Fruit fly (Drosophila melanogaster) whole organism, embryonic: ENCODE results near the gene Mkk4.

Source experiments
- E2f2 ChIP-seq: fragments of 200-800 bp; sonication (Bioruptor generic); IDR thresholded peaks from 2 replicates; pipeline ENCODE4 v1.3.6; 2022; ENCODE audit warnings: missing biosample characterization, missing genetic modification characterization
- ap ChIP-seq: fragments of 200-800 bp; sonication (Bioruptor generic); IDR thresholded peaks from 2 replicates; pipeline ENCODE4 v1.3.6; 2022; ENCODE audit warnings: missing biosample characterization, missing genetic modification characterization
- dpn ChIP-seq, 2 experiments: fragments of 200-800 bp; sonication (Bioruptor generic); optimal IDR thresholded peaks; 3 replicates each; lab custom pipeline; 2016; ENCODE audit warnings: missing biosample characterization in 2 of 2, missing genetic modification characterization in 2 of 2
- slbo ChIP-seq: fragments of 200-800 bp; sonication (Bioruptor generic); IDR thresholded peaks from 2 replicates; pipeline ENCODE4 v1.3.6; 2022; ENCODE audit warnings: missing biosample characterization, missing genetic modification characterization

dm6 chr3R:8686446-8686845 is 35.9 kb upstream of the Mkk4 start:
- TF ChIP-seq ap (GFP tag; lab: Robert Waterston, UW) (no peak), slbo (GFP tag; lab: Robert Waterston, UW) (no peak), E2f2 (GFP tag; lab: Robert Waterston, UW) (no peak), dpn (GFP tag; optimal IDR thresholded peaks at IDR 0.05; lab: Kevin White, UChicago) (no peak)
